Worm (Caenorhabditis elegans) whole organism, early embryonic: Measurements from ENCODE around the gene lido-2.

ENCODE experiments used
- B0310.2 ChIP-seq: sonication (generic microtip); optimal IDR thresholded peaks from 2 replicates; lab custom pipeline; 2016; ENCODE audit warnings: mild to moderate bottlenecking, missing genetic modification characterization, missing compliant biosample characterization
- aly-1 ChIP-seq: sonication (generic microtip); optimal IDR thresholded peaks from 2 replicates; lab custom pipeline; 2016; ENCODE audit warnings: missing genetic modification characterization, missing compliant biosample characterization
- ama-1 ChIP-seq: fragments of 150-350 bp; optimal IDR thresholded peaks from 2 replicates; lab custom pipeline; 2014
- pes-1 ChIP-seq: fragments of 200-800 bp; sonication (Bioruptor generic); IDR thresholded peaks from 2 replicates; pipeline ENCODE4 v1.3.6; 2022; ENCODE audit warnings: missing genetic modification reagents, missing genetic modification characterization, missing compliant biosample characterization
- sea-1 ChIP-seq: fragments of 200-800 bp; sonication (Bioruptor generic); conservative IDR thresholded peaks from 2 replicates; pipeline ENCODE4 v1.3.6; 2022; ENCODE audit warnings: missing genetic modification characterization, missing compliant biosample characterization
- tra-4 ChIP-seq: sonication (generic microtip); optimal IDR thresholded peaks from 2 replicates; lab custom pipeline; 2017; ENCODE audit warnings: missing genetic modification characterization, missing compliant biosample characterization

ce11 chrX:17110555-17110954 is 10.0 kb upstream of the lido-2 start, which contains the start of gene lido-5:
- TF ChIP-seq sea-1 (GFP tag; lab: Robert Waterston, UW) = no peak
- TF ChIP-seq aly-1 (tag; lab: Kevin White, UChicago) = no peak
- no peak for TF ChIP-seq pes-1 (GFP tag; lab: Robert Waterston, UW)
- TF ChIP-seq B0310.2 = no peak
- TF ChIP-seq ama-1 (lab: Kevin White, UChicago) = no peak
- TF ChIP-seq tra-4 (tag; lab: Kevin White, UChicago) = no peak
